Fruit fly (Drosophila melanogaster): Measurements from ENCODE around the gene OtopLa.
A peak's percentile ranks its signal among the peaks of the same experiment; 100 is the strongest.

The OtopLa gene

dm6 chrX:5696436-5697022, 48.2 kb upstream of the OtopLa start (continued):
- TF ChIP-seq lov (optimal IDR thresholded peaks at IDR 0.05) (no peak), lov (GFP tag; IDR thresholded peaks at IDR 0.05) (peak; percentile 97), Nf-YB (GFP tag; optimal IDR thresholded peaks at IDR 0.05) (peak; percentile 82), Hr39 (optimal IDR thresholded peaks at IDR 0.05) (no peak), ewg (GFP tag; optimal IDR thresholded peaks at IDR 0.05) (peak; percentile 92), pb (GFP tag; optimal IDR thresholded peaks at IDR 0.05) (peak; percentile 96), dpn (GFP tag; optimal IDR thresholded peaks at IDR 0.05) (peak; percentile 98), CG14050 (GFP tag; IDR thresholded peaks at IDR 0.05) (peak; percentile 94), NFAT (GFP tag; IDR thresholded peaks at IDR 0.05) (peak; percentile 91), Hsf (GFP tag; optimal IDR thresholded peaks at IDR 0.05) (peak; percentile 98), CG14014 (GFP tag; IDR thresholded peaks at IDR 0.05) (peak; percentile 94), CG3281 (GFP tag; optimal IDR thresholded peaks at IDR 0.05) (peak; percentile 88), CG12219 (GFP tag; optimal IDR thresholded peaks at IDR 0.05) (peak; percentile 93), CG6791 (GFP tag; IDR thresholded peaks at IDR 0.05; ENCODE audit: partially characterized antibody) (no peak), CG8388 (GFP tag; optimal IDR thresholded peaks at IDR 0.05) (peak; percentile 86), CG7357 (GFP tag; IDR thresholded peaks at IDR 0.05) (peak; percentile 88), Abd-B (GFP tag; optimal IDR thresholded peaks at IDR 0.05) (peak; percentile 91), Stat92E (GFP tag; optimal IDR thresholded peaks at IDR 0.05) (peak in 1 of 3 experiments; percentile 80), CG9876 (GFP tag; optimal IDR thresholded peaks at IDR 0.05) (peak; percentile 98), caup (GFP tag; optimal IDR thresholded peaks at IDR 0.05; ENCODE audit: severe bottlenecking) (peak; percentile 93), CG13123 (GFP tag; optimal IDR thresholded peaks at IDR 0.05) (peak; percentile 96), wdn (GFP tag; IDR thresholded peaks at IDR 0.05) (peak; percentile 79), CG10321 (GFP tag; IDR thresholded peaks at IDR 0.05) (peak; percentile 76), CG10565 (GFP tag; optimal IDR thresholded peaks at IDR 0.05) (peak; percentile 94), CG13296 (GFP tag; optimal IDR thresholded peaks at IDR 0.05) (peak; percentile 94), CG9215 (GFP tag; IDR thresholded peaks at IDR 0.05) (peak; percentile 86), salm (tag; optimal IDR thresholded peaks at IDR 0.05) (peak; percentile 89), Neu2 (GFP tag; optimal IDR thresholded peaks at IDR 0.05; ENCODE audit: borderline replicate concordance) (peak; percentile 90), CG8478 (optimal IDR thresholded peaks at IDR 0.05) (no peak), Atf3 (GFP tag; optimal IDR thresholded peaks at IDR 0.05) (peak; percentile 97), az2 (GFP tag; optimal IDR thresholded peaks at IDR 0.05) (peak; percentile 97), nom (GFP tag; optimal IDR thresholded peaks at IDR 0.05) (peak; percentile 97), CG8290 (GFP tag; optimal IDR thresholded peaks at IDR 0.05) (peak; percentile 98), CG8290 (tag; optimal IDR thresholded peaks at IDR 0.05) (peak; percentile 93 to 94), CG4707 (GFP tag; optimal IDR thresholded peaks at IDR 0.05) (peak; percentile 80), CG9817 (tag; optimal IDR thresholded peaks at IDR 0.05) (peak; percentile 93), CG1602 (GFP tag; optimal IDR thresholded peaks at IDR 0.05) (peak; percentile 96), luna (GFP tag; optimal IDR thresholded peaks at IDR 0.05) (peak; percentile 87), CG11695 (GFP tag; IDR thresholded peaks at IDR 0.05) (peak; percentile 93), cad (GFP tag; optimal IDR thresholded peaks at IDR 0.05) (no peak), Oaz (GFP tag; IDR thresholded peaks at IDR 0.05) (peak; percentile 90), esg (GFP tag; conservative IDR thresholded peaks at IDR 0.05) (peak; percentile 95), gt (GFP tag; IDR thresholded peaks at IDR 0.05) (peak; percentile 83), Ada2b (GFP tag; IDR thresholded peaks at IDR 0.05) (peak; percentile 95), CG11504 (tag; optimal IDR thresholded peaks at IDR 0.05) (peak; percentile 93), CG7839 (tag; optimal IDR thresholded peaks at IDR 0.05) (peak; percentile 96), Bteb2 (GFP tag; optimal IDR thresholded peaks at IDR 0.05) (peak; percentile 95), CG17829 (tag; optimal IDR thresholded peaks at IDR 0.05) (peak; percentile 81), CG6689 (GFP tag; IDR thresholded peaks at IDR 0.05) (peak; percentile 95), phol (tag; optimal IDR thresholded peaks at IDR 0.05) (peak; percentile 95), sqz (GFP tag; optimal IDR thresholded peaks at IDR 0.05) (peak; percentile 95)
